Worm (Caenorhabditis elegans): ENCODE measurements around the gene bkip-1.

DNA sequence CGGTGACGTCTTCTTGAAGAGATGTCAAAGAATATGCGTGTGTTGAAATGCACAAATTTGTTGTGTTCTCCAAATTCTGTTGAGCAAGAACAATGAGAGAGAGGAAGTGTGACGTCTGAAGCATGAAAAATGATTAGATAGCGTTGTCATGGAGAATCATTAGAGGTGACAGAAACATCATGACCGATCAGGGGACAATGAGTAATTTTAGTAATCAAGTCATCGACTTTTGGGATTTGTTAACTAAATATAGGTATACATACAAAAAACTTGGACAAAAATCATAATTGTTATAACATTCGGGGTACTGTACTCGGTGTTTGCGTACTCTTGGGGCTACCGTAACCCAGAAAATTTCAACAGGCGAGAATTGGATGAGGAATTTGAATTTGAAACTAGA lies 48.9 kb upstream of the bkip-1 start, which contains the start of gene daf-5:
- TF ChIP-seq elt-2 (tag; optimal IDR thresholded peaks at IDR 0.05) (no peak), ceh-9 (tag; optimal IDR thresholded peaks at IDR 0.05) (no peak), fkh-10 (GFP tag; optimal IDR thresholded peaks at IDR 0.05) (no peak), eyg-1 (tag; optimal IDR thresholded peaks at IDR 0.05) (no peak), hlh-8 (tag; optimal IDR thresholded peaks at IDR 0.05) (no peak), pha-2 (tag; optimal IDR thresholded peaks at IDR 0.05) (no peak), npax-4 (tag; optimal IDR thresholded peaks at IDR 0.05) (no peak)
